Worm (Caenorhabditis elegans) whole organism, mixed stage, embryonic: ENCODE measurements around the gene C15C8.4.

Source experiments
- M03D4.4 ChIP-seq: sonication (generic microtip); optimal IDR thresholded peaks from 2 replicates; lab custom pipeline; 2017; ENCODE audit warnings: mild to moderate bottlenecking, missing genetic modification characterization, missing compliant biosample characterization
- bed-3 ChIP-seq: fragments of 200-800 bp; sonication (Bioruptor generic); optimal IDR thresholded peaks from 3 replicates; lab custom pipeline; 2018; ENCODE audit warnings: mild to moderate bottlenecking, missing genetic modification characterization, moderate library complexity, missing compliant biosample characterization
- blmp-1 ChIP-seq: fragments of 150-350 bp; optimal IDR thresholded peaks from 2 replicates; lab custom pipeline; 2014; ENCODE audit warnings: missing biosample characterization, missing genetic modification characterization
- ceh-39 ChIP-seq: fragments of 150-350 bp; optimal IDR thresholded peaks from 2 replicates; lab custom pipeline; 2014; ENCODE audit warnings: missing biosample characterization, missing genetic modification characterization
- ceh-43 ChIP-seq: fragments of 200-800 bp; sonication (Bioruptor generic); optimal IDR thresholded peaks from 2 replicates; lab custom pipeline; 2018; ENCODE audit warnings: mild to moderate bottlenecking, missing genetic modification characterization, moderate library complexity, missing compliant biosample characterization
- ceh-83 ChIP-seq: fragments of 200-800 bp; sonication (Bioruptor generic); optimal IDR thresholded peaks from 2 replicates; lab custom pipeline; 2018; ENCODE audit warnings: mild to moderate bottlenecking, missing genetic modification characterization, missing compliant biosample characterization
- ces-1 ChIP-seq: fragments of 150-350 bp; optimal IDR thresholded peaks from 2 replicates; lab custom pipeline; 2014; ENCODE audit warnings: missing biosample characterization, missing genetic modification reagents, missing genetic modification characterization
- cnd-1 ChIP-seq: fragments of 200-800 bp; sonication (Bioruptor generic); optimal IDR thresholded peaks from 2 replicates; lab custom pipeline; 2018; ENCODE audit warnings: mild to moderate bottlenecking, missing genetic modification characterization, missing compliant biosample characterization
- drap-1 ChIP-seq: fragments of 200-800 bp; sonication (Bioruptor generic); optimal IDR thresholded peaks from 3 replicates; lab custom pipeline; 2018; ENCODE audit warnings: mild to moderate bottlenecking, missing genetic modification characterization, missing compliant biosample characterization
- elt-1 ChIP-seq: sonication (generic microtip); optimal IDR thresholded peaks from 2 replicates; lab custom pipeline; 2017; ENCODE audit warnings: missing genetic modification characterization, mild to moderate bottlenecking, missing compliant biosample characterization, antibody characterized with exemption, moderate library complexity, borderline replicate concordance; ENCODE audit not compliant: insufficient read depth
- elt-3 ChIP-seq: fragments of 150-350 bp; optimal IDR thresholded peaks from 2 replicates; lab custom pipeline; 2014; ENCODE audit warnings: missing biosample characterization, missing genetic modification characterization
- flh-1 ChIP-seq: fragments of 200-800 bp; sonication (Bioruptor generic); optimal IDR thresholded peaks from 2 replicates; lab custom pipeline; 2018; ENCODE audit warnings: mild to moderate bottlenecking, missing genetic modification characterization, moderate library complexity, missing compliant biosample characterization
- ham-2 ChIP-seq: fragments of 200-800 bp; sonication (Bioruptor generic); optimal IDR thresholded peaks from 2 replicates; lab custom pipeline; 2018; ENCODE audit warnings: mild to moderate bottlenecking, missing genetic modification characterization, missing compliant biosample characterization
- hlh-1 ChIP-seq: fragments of 150-350 bp; optimal IDR thresholded peaks from 2 replicates; lab custom pipeline; 2014; ENCODE audit warnings: missing biosample characterization, missing genetic modification reagents, missing genetic modification characterization
- lin-13 ChIP-seq: fragments of 150-350 bp; optimal IDR thresholded peaks from 2 replicates; lab custom pipeline; 2014; ENCODE audit warnings: missing biosample characterization, missing genetic modification characterization
- mab-5 ChIP-seq: fragments of 150-350 bp; optimal IDR thresholded peaks from 2 replicates; lab custom pipeline; 2014; ENCODE audit warnings: missing biosample characterization, missing genetic modification characterization
- mep-1 ChIP-seq: fragments of 150-350 bp; optimal IDR thresholded peaks from 2 replicates; lab custom pipeline; 2017; ENCODE audit warnings: missing biosample characterization, missing genetic modification reagents, missing genetic modification characterization, inconsistent platforms
- mls-2 ChIP-seq: sonication (generic microtip); optimal IDR thresholded peaks from 2 replicates; lab custom pipeline; 2016; ENCODE audit warnings: mild to moderate bottlenecking, missing genetic modification characterization, moderate library complexity, missing compliant biosample characterization
- nhr-12 ChIP-seq: fragments of 150-350 bp; optimal IDR thresholded peaks from 2 replicates; lab custom pipeline; 2014; ENCODE audit warnings: missing biosample characterization, missing genetic modification characterization
- nhr-2 ChIP-seq: fragments of 150-350 bp; optimal IDR thresholded peaks from 2 replicates; lab custom pipeline; 2014; ENCODE audit warnings: missing biosample characterization, missing genetic modification characterization
- nhr-237 ChIP-seq: fragments of 150-350 bp; optimal IDR thresholded peaks from 2 replicates; lab custom pipeline; 2014; ENCODE audit warnings: missing biosample characterization, missing genetic modification characterization
- nhr-76 ChIP-seq: sonication (generic microtip); optimal IDR thresholded peaks from 2 replicates; lab custom pipeline; 2017; ENCODE audit warnings: missing biosample characterization, missing genetic modification characterization
- pha-4 ChIP-seq: fragments of 150-350 bp; optimal IDR thresholded peaks from 2 replicates; lab custom pipeline; 2018; ENCODE audit warnings: missing biosample characterization, missing genetic modification reagents, missing genetic modification characterization
- sem-2 ChIP-seq: fragments of 200-800 bp; sonication (Bioruptor generic); optimal IDR thresholded peaks from 2 replicates; lab custom pipeline; 2018; ENCODE audit warnings: mild to moderate bottlenecking, missing genetic modification characterization, missing compliant biosample characterization
- snpc-4 ChIP-seq: fragments of 150-350 bp; optimal IDR thresholded peaks from 2 replicates; lab custom pipeline; 2014; ENCODE audit warnings: missing biosample characterization, missing genetic modification characterization
- sptf-1 ChIP-seq: sonication (generic microtip); optimal IDR thresholded peaks from 2 replicates; lab custom pipeline; 2017; ENCODE audit warnings: mild to moderate bottlenecking, missing genetic modification characterization, moderate library complexity, missing compliant biosample characterization
- tbx-8 ChIP-seq: fragments of 200-800 bp; sonication (Bioruptor generic); optimal IDR thresholded peaks from 2 replicates; lab custom pipeline; 2018; ENCODE audit warnings: mild to moderate bottlenecking, missing genetic modification characterization, moderate library complexity, missing compliant biosample characterization
- unc-39 ChIP-seq: fragments of 150-350 bp; optimal IDR thresholded peaks from 2 replicates; lab custom pipeline; 2014; ENCODE audit warnings: missing biosample characterization, missing genetic modification characterization
- unc-62 ChIP-seq: fragments of 150-350 bp; optimal IDR thresholded peaks from 2 replicates; lab custom pipeline; 2014; ENCODE audit warnings: missing biosample characterization, missing genetic modification reagents, missing genetic modification characterization
- zip-8 ChIP-seq: fragments of 150-350 bp; optimal IDR thresholded peaks from 2 replicates; lab custom pipeline; 2014; ENCODE audit warnings: missing biosample characterization, missing genetic modification characterization
- ztf-11 ChIP-seq: fragments of 150-350 bp; optimal IDR thresholded peaks from 2 replicates; lab custom pipeline; 2014; ENCODE audit warnings: missing biosample characterization, missing genetic modification characterization

Gene C15C8.4

DNA sequence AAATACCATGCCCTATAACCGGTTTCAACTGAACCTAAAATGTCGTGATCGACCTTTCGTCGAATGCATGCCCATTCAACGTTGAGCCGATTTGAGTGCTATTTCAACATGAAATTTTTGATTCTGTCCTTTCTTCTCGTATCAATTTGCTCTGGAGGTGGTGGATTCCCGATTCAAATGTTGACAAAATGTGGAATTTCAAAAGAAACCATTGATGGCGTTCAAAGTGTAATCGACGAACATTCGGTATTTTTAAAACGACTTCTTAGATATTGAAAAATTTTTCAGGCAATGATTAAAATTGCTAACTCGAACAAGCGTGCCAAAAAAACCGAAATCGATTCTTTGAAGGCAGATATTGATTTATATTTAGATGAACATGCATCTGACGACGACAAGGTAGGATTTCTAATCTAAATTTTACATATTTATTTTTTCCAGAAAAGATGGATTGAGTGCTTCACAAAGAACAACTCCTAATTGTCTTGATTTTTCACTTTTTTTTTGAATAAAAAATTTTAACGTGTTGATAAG lies 20.1 kb downstream of the C15C8.4 start, which contains the start of gene R11D1.13:
Gene R11D1.13 (plus strand): TSS at position 51 of the 534 bp plus-strand sequence.
- TF ChIP-seq unc-39 (no peak), unc-62 (GFP tag; lab: Kevin White, UChicago) (no peak), blmp-1 (tag; lab: Kevin White, UChicago) (no peak), ceh-39 (no peak), snpc-4 (tag; lab: Kevin White, UChicago) (no peak), nhr-2 (no peak), ztf-11 (tag; lab: Kevin White, UChicago) (no peak), mls-2 (tag; lab: Kevin White, UChicago) (no peak), flh-1 (no peak), mab-5 (tag; lab: Kevin White, UChicago) (no peak), pha-4 (tag; lab: Kevin White, UChicago) (no peak), elt-1 (no peak), elt-3 (no peak)

DNA sequence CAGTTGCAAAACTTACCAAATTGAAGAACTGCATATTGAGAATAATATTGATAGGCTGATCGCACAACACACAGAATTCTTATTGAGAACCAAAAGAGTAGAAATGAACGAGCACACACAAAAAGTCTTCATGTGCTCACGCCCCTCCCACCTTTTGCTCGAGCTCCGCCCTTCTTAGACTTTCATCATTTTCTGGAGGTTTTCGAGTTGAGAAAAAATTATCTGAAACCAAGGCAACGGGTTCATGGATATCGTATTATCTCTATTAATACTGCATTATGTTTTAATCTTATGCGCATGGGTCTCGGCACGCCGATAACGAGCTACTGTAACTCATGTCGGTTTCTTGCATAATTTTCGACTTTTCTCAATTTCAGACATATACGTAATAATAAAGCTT lies 21.4 kb downstream of the C15C8.4 start, which contains the start of gene R11D1.12:
Gene R11D1.12 (minus strand): TSS at position 101 of the 400 bp plus-strand sequence.
- TF ChIP-seq cnd-1 (tag; lab: Kevin White, UChicago) (no peak), elt-1 (no peak), blmp-1 (tag; lab: Kevin White, UChicago) (no peak), drap-1 (GFP tag; lab: Kevin White, UChicago) (no peak)

DNA sequence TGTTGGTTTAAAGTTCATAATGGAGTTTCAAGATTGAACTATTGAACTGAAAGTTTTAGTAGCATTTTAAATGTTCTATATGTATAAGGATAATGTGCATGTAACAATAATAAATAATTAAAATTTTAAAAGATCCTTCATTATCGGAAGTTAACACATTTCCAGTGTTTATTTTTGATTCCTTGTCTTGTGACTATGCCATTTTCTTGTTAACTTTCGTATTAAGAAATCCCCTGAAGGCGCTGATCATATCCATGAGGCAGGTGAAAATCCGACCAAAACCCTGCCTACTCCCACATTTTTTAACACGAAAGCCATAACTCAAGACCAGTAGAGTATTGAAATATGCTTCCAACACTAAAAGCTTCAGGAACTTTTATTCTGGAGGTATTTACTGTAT lies 27.6 kb downstream of the C15C8.4 start, which contains the start of gene R11D1.7:
Gene R11D1.7 (plus strand): TSS at position 301 of the 400 bp plus-strand sequence.
- TF ChIP-seq blmp-1 (tag; lab: Kevin White, UChicago): no peak
- no peak for TF ChIP-seq M03D4.4
- no peak for TF ChIP-seq mls-2 (tag; lab: Kevin White, UChicago)
- no peak for TF ChIP-seq sem-2
- no peak for TF ChIP-seq lin-13
- TF ChIP-seq nhr-12: no peak
- no peak for TF ChIP-seq nhr-2
- no peak for TF ChIP-seq elt-1
- no peak for TF ChIP-seq ceh-83 (GFP tag; lab: Kevin White, UChicago)
- TF ChIP-seq, all 35 proteins: peak for 0

DNA sequence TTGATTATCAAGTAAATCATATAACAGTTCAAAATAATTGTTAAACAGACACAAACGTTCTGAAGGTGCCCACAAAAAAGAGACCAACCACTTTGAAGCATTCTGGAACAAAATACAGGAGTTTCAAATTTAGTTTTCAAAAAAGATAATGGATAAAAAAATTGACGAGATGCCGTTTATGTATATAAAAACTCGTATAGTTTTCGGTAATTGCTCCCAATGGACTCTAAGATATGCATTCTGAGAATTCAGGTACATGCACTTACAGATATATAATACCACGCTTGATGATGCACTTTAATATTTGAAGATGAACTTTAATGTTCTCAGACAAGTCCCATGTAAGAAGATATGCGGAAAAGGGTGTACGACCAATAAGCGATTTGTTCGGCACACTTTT lies 28.6 kb downstream of the C15C8.4 start, which contains the start of gene str-181:
Gene str-181 (minus strand): TSS at position 101 of the 400 bp plus-strand sequence.
- no peak for TF ChIP-seq ceh-39
- TF ChIP-seq mep-1 (tag; lab: Kevin White, UChicago): no peak
- TF ChIP-seq drap-1 (GFP tag; lab: Kevin White, UChicago): no peak
- TF ChIP-seq mab-5 (tag; lab: Kevin White, UChicago): no peak

DNA sequence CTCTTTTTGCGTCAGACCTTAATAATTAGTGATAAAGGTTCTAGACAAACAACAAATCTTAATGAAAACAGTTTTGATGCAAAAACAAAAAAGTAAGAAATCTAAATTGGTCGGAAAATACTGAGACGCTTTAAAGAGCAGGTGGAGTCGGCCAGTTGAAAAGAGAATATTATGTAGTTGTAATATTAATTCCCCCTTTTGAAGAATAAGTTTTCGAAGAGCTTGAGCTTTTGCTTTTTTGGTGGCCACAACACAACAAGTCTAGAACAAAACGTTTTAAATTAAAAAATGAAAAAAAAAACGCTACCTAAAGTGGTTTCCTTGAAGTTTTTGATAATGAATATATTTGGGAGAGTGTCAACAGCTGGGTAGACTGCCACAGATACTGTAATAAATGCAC lies 30.8 kb downstream of the C15C8.4 start, which contains the start of gene str-178:
Gene str-178 (minus strand): TSS at position 101 of the 400 bp plus-strand sequence.
- TF ChIP-seq zip-8 (tag; lab: Kevin White, UChicago) (no peak), cnd-1 (tag; lab: Kevin White, UChicago) (no peak), pha-4 (tag; lab: Kevin White, UChicago) (no peak), nhr-237 (tag; lab: Kevin White, UChicago) (no peak), ham-2 (GFP tag; lab: Kevin White, UChicago) (no peak), M03D4.4 (no peak), unc-39 (no peak), tbx-8 (GFP tag; lab: Kevin White, UChicago) (no peak), elt-1 (no peak), drap-1 (GFP tag; lab: Kevin White, UChicago) (no peak), sem-2 (no peak), blmp-1 (tag; lab: Kevin White, UChicago) (no peak), hlh-1 (tag; lab: Kevin White, UChicago) (no peak), snpc-4 (tag; lab: Kevin White, UChicago) (no peak)

DNA sequence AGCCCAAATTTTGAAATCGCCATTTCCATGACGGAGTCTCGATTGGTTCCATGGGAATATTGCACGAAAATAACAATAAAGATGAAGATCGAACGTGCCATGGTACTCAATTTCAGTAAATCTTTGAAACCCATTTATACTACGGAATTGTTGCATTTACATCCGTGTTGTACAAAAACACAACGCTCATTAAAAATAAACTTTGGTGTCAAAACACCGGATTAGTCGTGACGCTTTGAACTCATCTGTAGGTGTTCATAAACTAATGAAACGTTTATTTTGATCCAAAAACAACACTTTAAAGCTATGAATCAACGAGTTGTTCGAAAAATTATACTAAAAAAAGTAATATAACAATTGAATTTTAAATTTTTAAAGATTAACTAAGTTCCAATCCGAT lies 33.1 kb downstream of the C15C8.4 start, which contains the start of gene R11D1.4:
Gene R11D1.4 (minus strand): TSS at position 101 of the 400 bp plus-strand sequence.
- TF ChIP-seq bed-3 (GFP tag; lab: Kevin White, UChicago) (no peak), nhr-12 (no peak), cnd-1 (tag; lab: Kevin White, UChicago) (no peak), ces-1 (GFP tag; lab: Kevin White, UChicago) (no peak), unc-62 (GFP tag; lab: Kevin White, UChicago) (no peak), ztf-11 (tag; lab: Kevin White, UChicago) (no peak), M03D4.4 (no peak), ham-2 (GFP tag; lab: Kevin White, UChicago) (no peak), zip-8 (tag; lab: Kevin White, UChicago) (no peak), nhr-2 (no peak), tbx-8 (GFP tag; lab: Kevin White, UChicago) (no peak), sptf-1 (tag; lab: Kevin White, UChicago) (no peak), ceh-39 (no peak), elt-3 (no peak), nhr-76 (tag; lab: Kevin White, UChicago) (no peak), ceh-43 (no peak), ceh-83 (GFP tag; lab: Kevin White, UChicago) (no peak), mep-1 (tag; lab: Kevin White, UChicago) (no peak)
